Fruit fly (Drosophila melanogaster) whole organism, embryonic: ENCODE measurements around the gene Gr5a.

Experiments used
- Adf1 ChIP-seq: fragments of 200-800 bp; sonication (Bioruptor generic); IDR thresholded peaks from 2 replicates; pipeline ENCODE4 v1.3.6; 2022; ENCODE audit warnings: missing biosample characterization, missing genetic modification characterization
- BEAF-32 ChIP-seq: fragments of 200-800 bp; sonication (Bioruptor generic); optimal IDR thresholded peaks from 3 replicates; lab custom pipeline; 2017; ENCODE audit warnings: missing biosample characterization, missing genetic modification characterization, mild to moderate bottlenecking, moderate library complexity, missing genetic modification reagents
- C15 ChIP-seq: fragments of 200-800 bp; sonication (Bioruptor generic); IDR thresholded peaks from 3 replicates; pipeline ENCODE4 v1.3.6; 2022; ENCODE audit warnings: missing biosample characterization, missing genetic modification characterization
- CG1024 ChIP-seq: fragments of 200-800 bp; sonication (Bioruptor generic); IDR thresholded peaks from 2 replicates; pipeline ENCODE4 v1.3.6; 2022; ENCODE audit warnings: missing biosample characterization, missing genetic modification characterization
- CG13424 ChIP-seq: fragments of 200-800 bp; sonication (Bioruptor generic); optimal IDR thresholded peaks from 2 replicates; lab custom pipeline; 2019; ENCODE audit warnings: missing biosample characterization, mild to moderate bottlenecking, missing genetic modification characterization, moderate library complexity
- CG13775 ChIP-seq: fragments of 200-800 bp; sonication (Bioruptor generic); optimal IDR thresholded peaks from 3 replicates; lab custom pipeline; 2017; ENCODE audit warnings: missing biosample characterization, mild to moderate bottlenecking, missing genetic modification characterization
- CG15011 ChIP-seq: fragments of 200-800 bp; sonication (Bioruptor generic); optimal IDR thresholded peaks from 3 replicates; lab custom pipeline; 2018; ENCODE audit warnings: missing biosample characterization, mild to moderate bottlenecking, missing genetic modification characterization
- CG15073 ChIP-seq: fragments of 200-800 bp; sonication (Bioruptor generic); optimal IDR thresholded peaks from 2 replicates; lab custom pipeline; 2016; ENCODE audit warnings: missing biosample characterization, missing genetic modification characterization
- CG15696 ChIP-seq: fragments of 200-800 bp; sonication (Bioruptor generic); optimal IDR thresholded peaks from 2 replicates; lab custom pipeline; 2019; ENCODE audit warnings: missing biosample characterization, mild to moderate bottlenecking, missing genetic modification characterization, moderate library complexity
- CG1603 ChIP-seq: fragments of 200-800 bp; sonication (Bioruptor generic); optimal IDR thresholded peaks from 2 replicates; lab custom pipeline; 2019; ENCODE audit warnings: missing biosample characterization, mild to moderate bottlenecking, missing genetic modification characterization, moderate library complexity
- CG1647 ChIP-seq: fragments of 200-800 bp; sonication (Bioruptor generic); optimal IDR thresholded peaks from 3 replicates; lab custom pipeline; 2016; ENCODE audit warnings: missing biosample characterization, missing genetic modification characterization
- CG18262 ChIP-seq: fragments of 200-800 bp; optimal IDR thresholded peaks from 3 replicates; lab custom pipeline; 2019; ENCODE audit warnings: missing biosample characterization, mild to moderate bottlenecking, missing genetic modification characterization, moderate library complexity
- CG34376 ChIP-seq: fragments of 200-800 bp; sonication (Bioruptor generic); optimal IDR thresholded peaks from 2 replicates; lab custom pipeline; 2018; ENCODE audit warnings: missing biosample characterization, mild to moderate bottlenecking, missing genetic modification characterization
- CG34422 ChIP-seq: fragments of 200-800 bp; sonication (Bioruptor generic); IDR thresholded peaks from 3 replicates; pipeline ENCODE4 v1.3.6; 2022; ENCODE audit warnings: missing biosample characterization, missing genetic modification characterization
- CG3726 ChIP-seq: fragments of 200-800 bp; sonication (Bioruptor generic); IDR thresholded peaks from 3 replicates; pipeline ENCODE4, ENCODE4 v1.3.6; 2022; ENCODE audit warnings: missing biosample characterization, missing genetic modification characterization
- CG6765 ChIP-seq: fragments of 200-800 bp; sonication (Bioruptor generic); optimal IDR thresholded peaks from 3 replicates; lab custom pipeline; 2017; ENCODE audit warnings: missing biosample characterization, mild to moderate bottlenecking, missing genetic modification characterization
- CG6791 ChIP-seq: fragments of 200-800 bp; sonication (Bioruptor generic); IDR thresholded peaks from 3 replicates; pipeline ENCODE4 v1.3.6; 2022; ENCODE audit warnings: missing biosample characterization, missing genetic modification characterization; ENCODE audit not compliant: partially characterized antibody
- CG7839 ChIP-seq: fragments of 200-800 bp; sonication (Bioruptor generic); optimal IDR thresholded peaks from 3 replicates; lab custom pipeline; 2018; ENCODE audit warnings: missing biosample characterization, mild to moderate bottlenecking, missing genetic modification characterization, moderate library complexity
- CG9609 ChIP-seq: fragments of 200-800 bp; sonication (Bioruptor generic); optimal IDR thresholded peaks from 3 replicates; lab custom pipeline; 2016; ENCODE audit warnings: missing biosample characterization, missing genetic modification characterization
- CHES-1-like ChIP-seq: fragments of 200-800 bp; sonication (Bioruptor generic); optimal IDR thresholded peaks from 2 replicates; lab custom pipeline; 2016; ENCODE audit warnings: missing biosample characterization, missing genetic modification characterization
- Dad ChIP-seq: fragments of 200-800 bp; sonication (Bioruptor generic); optimal IDR thresholded peaks from 3 replicates; lab custom pipeline; 2016; ENCODE audit warnings: missing biosample characterization, missing genetic modification characterization
- Ets65A ChIP-seq: fragments of 200-800 bp; sonication (Bioruptor generic); peaks from one replicate; lab custom pipeline; 2016; ENCODE audit warnings: missing biosample characterization, missing genetic modification characterization
- Fer1 ChIP-seq: fragments of 200-800 bp; sonication (Bioruptor generic); optimal IDR thresholded peaks from 2 replicates; lab custom pipeline; 2017; ENCODE audit warnings: missing biosample characterization, mild to moderate bottlenecking, missing genetic modification characterization
- GATAe ChIP-seq: fragments of 200-800 bp; sonication (Bioruptor generic); conservative IDR thresholded peaks from 2 replicates; pipeline ENCODE4 v1.3.6; 2022; ENCODE audit warnings: missing biosample characterization, missing genetic modification characterization
- HLH3B ChIP-seq: fragments of 200-800 bp; sonication (Bioruptor generic); IDR thresholded peaks from 2 replicates; pipeline ENCODE4 v1.3.6; 2022; ENCODE audit warnings: missing biosample characterization, missing genetic modification characterization
- MESR4 ChIP-seq: fragments of 200-800 bp; sonication (Bioruptor generic); optimal IDR thresholded peaks from 2 replicates; lab custom pipeline; 2018; ENCODE audit warnings: missing biosample characterization, mild to moderate bottlenecking, missing genetic modification characterization, moderate library complexity
- NC2β ChIP-seq: fragments of 200-800 bp; sonication (Bioruptor generic); optimal IDR thresholded peaks from 2 replicates; lab custom pipeline; 2016; ENCODE audit warnings: missing biosample characterization, missing genetic modification characterization
- NFAT ChIP-seq: fragments of 200-800 bp; sonication (Bioruptor generic); IDR thresholded peaks from 2 replicates; pipeline ENCODE4 v1.3.6; 2022; ENCODE audit warnings: missing biosample characterization, missing genetic modification characterization
- Neu2 ChIP-seq: fragments of 200-800 bp; sonication (Bioruptor generic); optimal IDR thresholded peaks from 3 replicates; lab custom pipeline; 2016; ENCODE audit warnings: missing biosample characterization, missing genetic modification characterization, borderline replicate concordance
- Nf-YA ChIP-seq: fragments of 200-800 bp; sonication (Bioruptor generic); IDR thresholded peaks from 2 replicates; pipeline ENCODE4 v1.3.6; 2022; ENCODE audit warnings: missing biosample characterization, missing genetic modification characterization
- Nf-YC ChIP-seq: fragments of 200-800 bp; optimal IDR thresholded peaks from 3 replicates; lab custom pipeline; 2019; ENCODE audit warnings: missing biosample characterization, mild to moderate bottlenecking, missing genetic modification characterization, moderate library complexity
- Pdp1 ChIP-seq, 2 experiments: fragments of 200-800 bp; sonication (Bioruptor generic); optimal IDR thresholded peaks; 3 replicates each; lab custom pipeline; 2016; ENCODE audit warnings: missing biosample characterization in 2 of 2, missing genetic modification characterization in 2 of 2, mild to moderate bottlenecking in 1 of 2, moderate library complexity in 1 of 2
- ap ChIP-seq: fragments of 200-800 bp; sonication (Bioruptor generic); IDR thresholded peaks from 2 replicates; pipeline ENCODE4 v1.3.6; 2022; ENCODE audit warnings: missing biosample characterization, missing genetic modification characterization
- ase ChIP-seq: fragments of 200-800 bp; sonication (Bioruptor generic); IDR thresholded peaks from 3 replicates; pipeline ENCODE4 v1.3.6; 2022; ENCODE audit warnings: missing biosample characterization, missing genetic modification characterization
- cas ChIP-seq: fragments of 200-800 bp; sonication (Bioruptor generic); IDR thresholded peaks from 2 replicates; pipeline ENCODE4 v1.3.6; 2022; ENCODE audit warnings: missing biosample characterization, missing genetic modification characterization
- cg ChIP-seq: fragments of 200-800 bp; sonication (Bioruptor generic); optimal IDR thresholded peaks from 3 replicates; lab custom pipeline; 2019; ENCODE audit warnings: missing biosample characterization, mild to moderate bottlenecking, missing genetic modification characterization, moderate library complexity
- chn ChIP-seq: fragments of 200-800 bp; sonication (Bioruptor generic); optimal IDR thresholded peaks from 2 replicates; lab custom pipeline; 2016; ENCODE audit warnings: missing biosample characterization, missing genetic modification characterization
- dan ChIP-seq: fragments of 200-800 bp; sonication (Bioruptor generic); IDR thresholded peaks from 2 replicates; pipeline ENCODE4 v1.3.6; 2022; ENCODE audit warnings: missing biosample characterization, missing genetic modification characterization
- dpn ChIP-seq, 2 experiments: fragments of 200-800 bp; sonication (Bioruptor generic); optimal IDR thresholded peaks; 3 replicates each; lab custom pipeline; 2016; ENCODE audit warnings: missing biosample characterization in 2 of 2, missing genetic modification characterization in 2 of 2
- fd64A ChIP-seq: fragments of 200-800 bp; sonication (Bioruptor generic); optimal IDR thresholded peaks from 3 replicates; lab custom pipeline; 2018; ENCODE audit warnings: missing biosample characterization, mild to moderate bottlenecking, missing genetic modification characterization
- fd96Cb ChIP-seq: fragments of 200-800 bp; sonication (Bioruptor generic); optimal IDR thresholded peaks from 2 replicates; lab custom pipeline; 2018; ENCODE audit warnings: missing biosample characterization, mild to moderate bottlenecking, missing genetic modification characterization, moderate library complexity
- gro ChIP-seq: fragments of 200-800 bp; sonication (Bioruptor generic); optimal IDR thresholded peaks from 2 replicates; lab custom pipeline; 2016; ENCODE audit warnings: missing biosample characterization, missing genetic modification characterization
- hkb ChIP-seq, 2 experiments: fragments of 200-800 bp in 1 of 2; fragments of >200 bp in 1 of 2; sonication (Bioruptor generic) in 1 of 2; IDR thresholded peaks in 1 of 2; optimal IDR thresholded peaks in 1 of 2; 2 replicates each; pipeline versions ENCODE4 v1.3.6 to Lab custom; 2017 to 2022; ENCODE audit warnings: missing biosample characterization in 1 of 2, missing genetic modification characterization in 1 of 2
- prd ChIP-seq, 3 experiments: fragments of >200 bp in 2 of 3; fragments of 200-800 bp in 1 of 3; sonication (Bioruptor generic) in 1 of 3; optimal IDR thresholded peaks in 2 of 3; IDR thresholded peaks in 1 of 3; 2 replicates in 2 of 3; 3 replicates in 1 of 3; pipeline versions ENCODE4 v1.3.6 to Lab custom; 2017 to 2022; ENCODE audit warnings: missing biosample characterization in 1 of 3, missing genetic modification characterization in 1 of 3
- schlank ChIP-seq: fragments of 200-800 bp; sonication (Bioruptor generic); optimal IDR thresholded peaks from 2 replicates; lab custom pipeline; 2018; ENCODE audit warnings: missing biosample characterization, mild to moderate bottlenecking, missing genetic modification characterization
- sd ChIP-seq: fragments of 200-800 bp; sonication (Bioruptor generic); optimal IDR thresholded peaks from 3 replicates; lab custom pipeline; 2018; ENCODE audit warnings: missing biosample characterization, mild to moderate bottlenecking, missing genetic modification characterization, moderate library complexity
- tap ChIP-seq: fragments of 200-800 bp; optimal IDR thresholded peaks from 3 replicates; lab custom pipeline; 2019; ENCODE audit warnings: missing biosample characterization, mild to moderate bottlenecking, missing genetic modification characterization, moderate library complexity
- tio ChIP-seq: fragments of 200-800 bp; sonication (Bioruptor generic); optimal IDR thresholded peaks from 2 replicates; lab custom pipeline; 2017; ENCODE audit warnings: missing biosample characterization, missing genetic modification characterization, inconsistent platforms
- vfl ChIP-seq: fragments of 200-800 bp; sonication (Bioruptor generic); optimal IDR thresholded peaks from 2 replicates; lab custom pipeline; 2016; ENCODE audit warnings: missing biosample characterization, missing genetic modification characterization
- wek ChIP-seq: fragments of 200-800 bp; sonication (Bioruptor generic); optimal IDR thresholded peaks from 3 replicates; lab custom pipeline; 2018; ENCODE audit warnings: missing biosample characterization, mild to moderate bottlenecking, missing genetic modification characterization, moderate library complexity
- zfh2 ChIP-seq: fragments of 200-800 bp; sonication (Bioruptor generic); optimal IDR thresholded peaks from 2 replicates; lab custom pipeline; 2016; ENCODE audit warnings: missing biosample characterization, missing genetic modification characterization

The Gr5a gene

dm6 chrX:5646228-5646627 is 34.2 kb upstream of the Gr5a start (continued):
- TF ChIP-seq ase (GFP tag; lab: Robert Waterston, UW), result no peak
- no peak for TF ChIP-seq CG15011 (GFP tag; lab: Kevin White, UChicago)
- TF ChIP-seq ap (GFP tag; lab: Robert Waterston, UW), result no peak
- TF ChIP-seq Nf-YC (tag; lab: Kevin White, UChicago), result no peak
- no peak for TF ChIP-seq chn
- TF ChIP-seq cg, result no peak
- TF ChIP-seq CG18262 (tag; lab: Kevin White, UChicago), result peak; percentile 31
- TF ChIP-seq dpn (GFP tag; optimal IDR thresholded peaks at IDR 0.05; lab: Kevin White, UChicago), result no peak
- no peak for TF ChIP-seq hkb (optimal IDR thresholded peaks at IDR 0.05; lab: Kevin White, UChicago)
- TF ChIP-seq hkb (GFP tag; IDR thresholded peaks at IDR 0.05; lab: Robert Waterston, UW), result peak; percentile 10; the same call in 1 of the 2 replicates
- 0 out of 2 replicates have a peak, but pooled peaks have one; percentile 7 for TF ChIP-seq HLH3B
- TF ChIP-seq CG15696 (tag; lab: Kevin White, UChicago), result no peak
- no peak for TF ChIP-seq CG6791 (GFP tag; lab: Robert Waterston, UW)
- no peak for TF ChIP-seq MESR4 (GFP tag; lab: Kevin White, UChicago)
- no peak for TF ChIP-seq NFAT
- TF ChIP-seq Pdp1 (GFP tag; optimal IDR thresholded peaks at IDR 0.05; lab: Kevin White, UChicago), result no peak
- TF ChIP-seq CG1024, result 0 out of 2 replicates have a peak, but pooled peaks have one; percentile 4
- no peak for TF ChIP-seq Dad (GFP tag; lab: Kevin White, UChicago)
- TF ChIP-seq Nf-YA (GFP tag; lab: Robert Waterston, UW), result no peak
- TF ChIP-seq CG1647 (GFP tag; lab: Kevin White, UChicago), result no peak
- no peak for TF ChIP-seq CG15073
- no peak for TF ChIP-seq prd (optimal IDR thresholded peaks at IDR 0.05; lab: Kevin White, UChicago)
- peak; percentile 18; the same call in 1 of the 3 replicates for TF ChIP-seq prd (GFP tag; IDR thresholded peaks at IDR 0.05; lab: Robert Waterston, UW)
- TF ChIP-seq C15 (GFP tag; lab: Robert Waterston, UW), result no peak
- peak; percentile 6 for TF ChIP-seq CG1603 (tag; lab: Kevin White, UChicago)
- no peak for TF ChIP-seq Neu2
- no peak for TF ChIP-seq tio (GFP tag; lab: Kevin White, UChicago)
- no peak for TF ChIP-seq wek
- no peak for TF ChIP-seq Ets65A (GFP tag; lab: Kevin White, UChicago)
- TF ChIP-seq fd64A (GFP tag; lab: Kevin White, UChicago), result no peak
- no peak for TF ChIP-seq CG34422
- TF ChIP-seq BEAF-32, result no peak
- no peak for TF ChIP-seq CG9609 (GFP tag; lab: Kevin White, UChicago)
- TF ChIP-seq NC2β (GFP tag; lab: Kevin White, UChicago), result no peak
- no peak for TF ChIP-seq vfl (GFP tag; lab: Kevin White, UChicago)
- no peak for TF ChIP-seq dan (GFP tag; lab: Robert Waterston, UW)
- TF ChIP-seq CG13775 (GFP tag; lab: Kevin White, UChicago), result no peak
- TF ChIP-seq CG34376 (GFP tag; lab: Kevin White, UChicago), result no peak
- no peak for TF ChIP-seq CG3726
- TF ChIP-seq CG6765 (GFP tag; lab: Kevin White, UChicago), result no peak
- TF ChIP-seq CG7839 (tag; lab: Kevin White, UChicago), result no peak
- no peak for TF ChIP-seq Fer1 (GFP tag; lab: Kevin White, UChicago)
- TF ChIP-seq zfh2 (GFP tag; lab: Kevin White, UChicago), result no peak
- TF ChIP-seq sd (tag; lab: Kevin White, UChicago), result no peak
- no peak for TF ChIP-seq tap (tag; lab: Kevin White, UChicago)
- TF ChIP-seq Adf1 (GFP tag; lab: Robert Waterston, UW), result no peak
- TF ChIP-seq schlank (tag; lab: Kevin White, UChicago), result no peak
- peak; percentile 32 for TF ChIP-seq fd96Cb (tag; lab: Kevin White, UChicago)
- no peak for TF ChIP-seq gro (GFP tag; lab: Kevin White, UChicago)
- no peak for TF ChIP-seq GATAe (GFP tag; lab: Robert Waterston, UW)
- TF ChIP-seq CHES-1-like (GFP tag; lab: Kevin White, UChicago), result no peak
- no peak for TF ChIP-seq cas (GFP tag; lab: Robert Waterston, UW)
- TF ChIP-seq CG13424 (tag; lab: Kevin White, UChicago), result peak; percentile 23
